Worm (Caenorhabditis elegans) whole organism, L4/young adult: ENCODE data around the gene fbxa-189.

Source experiments
- W03F9.2 ChIP-seq: fragments of 150-350 bp; optimal IDR thresholded peaks from 2 replicates; lab custom pipeline; 2014; ENCODE audit warnings: missing biosample characterization, missing genetic modification characterization
- dao-5 ChIP-seq: sonication (generic microtip); optimal IDR thresholded peaks from 2 replicates; lab custom pipeline; 2016; ENCODE audit warnings: missing genotype, missing genetic modification characterization, moderate library complexity, missing compliant biosample characterization
- him-1 ChIP-seq: sonication (generic microtip); optimal IDR thresholded peaks from 2 replicates; lab custom pipeline; 2016; ENCODE audit warnings: missing genotype, missing genetic modification reagents, missing genetic modification characterization, missing compliant biosample characterization

The fbxa-189 gene

DNA sequence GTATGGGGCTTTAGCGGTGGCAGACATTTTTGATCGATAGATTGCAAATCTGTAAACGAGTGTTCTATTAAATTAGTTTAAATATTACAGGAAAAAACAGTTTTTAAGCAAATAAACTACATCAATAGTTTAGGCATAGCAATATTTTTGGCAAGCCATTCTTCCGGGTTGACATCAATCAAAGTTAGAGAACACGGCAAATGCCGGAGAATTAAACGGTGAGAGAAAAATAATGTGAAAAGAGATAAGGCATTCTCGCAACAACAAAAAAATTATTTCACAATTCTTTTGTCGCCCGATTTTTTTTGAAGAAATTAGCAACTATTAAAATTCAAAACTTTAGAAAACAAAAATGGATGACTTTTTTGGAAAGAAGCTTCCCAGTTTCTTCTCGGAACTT lies at the start of gene fbxa-189, which contains the start of gene fbxa-188:
TSS of gene fbxa-189 (plus strand) at position 339 of the 400 bp plus-strand sequence.
TSS of gene fbxa-188 (minus strand) at position 51 of the 400 bp plus-strand sequence.
- TF ChIP-seq W03F9.2 = no peak
- no peak for TF ChIP-seq dao-5

ce11 chrV:17296443-17296842 lies 48.6 kb upstream of the fbxa-189 start:
- no peak for TF ChIP-seq W03F9.2

DNA sequence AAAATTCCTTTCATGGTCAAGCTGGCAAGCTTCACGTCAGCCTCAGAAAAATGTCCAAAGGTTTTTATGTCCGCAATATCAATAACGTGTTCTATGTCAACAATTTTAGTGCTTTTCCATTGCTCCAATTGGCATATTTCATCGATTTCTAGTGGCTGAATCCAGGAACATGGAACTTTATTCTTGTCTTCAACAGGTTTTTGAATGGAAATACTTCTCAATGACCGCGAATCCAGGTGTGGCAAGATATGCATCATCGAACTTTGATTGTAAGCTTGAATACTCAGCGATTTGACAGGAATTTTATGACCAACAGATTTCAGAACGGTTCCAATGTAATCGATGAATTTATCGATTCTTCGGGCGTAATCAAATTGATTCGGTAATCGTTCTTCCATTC lies 46.4 kb upstream of the fbxa-189 start:
- TF ChIP-seq him-1 (no peak), W03F9.2 (no peak), dao-5 (no peak)

- TF ChIP-seq dao-5 = no peak
- TF ChIP-seq W03F9.2 = no peak
- no peak for TF ChIP-seq him-1
Measured at ce11 chrV:17301375-17301774, 43.6 kb upstream of the fbxa-189 start, which contains the start of gene K10G4.5. TSS of gene K10G4.5 (minus strand) at chrV:17301475.

DNA sequence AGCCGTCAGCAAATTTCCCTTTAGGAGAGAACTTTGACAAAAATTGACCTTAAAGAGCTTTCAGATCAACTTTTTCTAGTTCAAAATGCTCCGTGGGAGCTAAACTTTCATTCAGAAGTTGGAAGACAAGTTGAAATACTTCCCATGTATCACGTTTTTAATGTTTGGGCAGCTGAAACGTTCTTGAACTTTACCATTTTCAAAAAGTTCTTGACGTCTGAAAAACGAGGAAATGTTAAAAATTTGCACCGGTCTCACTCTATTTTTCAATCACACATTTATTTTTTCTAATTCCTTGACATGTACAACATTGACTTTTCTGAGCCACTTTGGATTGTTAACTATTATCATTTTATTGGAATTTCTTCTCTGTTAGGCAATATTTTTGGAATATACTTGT lies 42.3 kb upstream of the fbxa-189 start, which contains the start of gene sri-70:
TSS of gene sri-70 (plus strand) at position 301 of the 400 bp plus-strand sequence.
- no peak for TF ChIP-seq dao-5
- TF ChIP-seq W03F9.2 = no peak
- TF ChIP-seq him-1 = no peak

DNA sequence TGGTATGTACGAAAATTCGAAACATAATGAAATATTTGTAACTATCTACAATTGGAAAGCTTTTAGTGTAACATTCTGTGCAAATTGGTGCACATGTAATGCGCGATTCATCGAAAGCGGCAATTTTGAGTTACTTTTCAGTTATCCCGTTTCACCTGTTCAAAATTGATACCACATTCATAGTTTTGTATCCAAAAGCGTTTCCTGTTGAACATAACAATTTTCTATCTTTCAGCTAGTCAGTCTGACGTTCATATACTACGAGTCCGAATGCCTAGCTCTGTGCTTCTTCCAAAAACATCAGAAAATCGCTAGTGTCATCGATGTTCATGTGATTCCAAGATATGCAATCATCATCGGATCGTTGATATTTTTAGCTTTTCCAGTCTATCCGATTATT lies 41.6 kb upstream of the fbxa-189 start:
- TF ChIP-seq W03F9.2 (no peak), him-1 (no peak), dao-5 (no peak)

DNA sequence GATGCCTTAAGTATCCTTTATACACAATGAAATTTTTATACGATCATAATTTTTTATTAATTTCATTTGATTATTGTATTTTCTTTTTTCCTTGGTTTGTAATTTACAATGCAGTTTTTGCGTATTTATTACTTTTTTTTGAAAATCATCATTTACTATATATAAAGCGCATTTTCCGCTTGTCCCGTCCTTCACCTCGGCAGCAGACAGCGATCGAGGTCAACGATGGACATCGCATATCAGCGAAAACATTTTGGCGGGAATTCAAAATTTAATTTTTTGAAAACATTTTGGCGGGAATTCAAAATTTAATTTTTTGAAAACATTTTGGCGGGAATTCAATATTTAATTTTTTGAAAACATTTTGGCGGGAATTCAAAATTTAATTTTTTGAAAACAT lies 37.1 kb upstream of the fbxa-189 start:
- no peak for TF ChIP-seq W03F9.2
- no peak for TF ChIP-seq him-1
- TF ChIP-seq dao-5 = no peak

ce11 chrV:17312386-17312785 lies 32.6 kb upstream of the fbxa-189 start, which contains the start of gene Y61B8B.3:
TSS of gene Y61B8B.3 (minus strand) at chrV:17312486.
- TF ChIP-seq W03F9.2 (no peak), him-1 (no peak), dao-5 (no peak)

ce11 chrV:17315063-17315462 lies 30.0 kb upstream of the fbxa-189 start, which contains the start of gene F31E9.6:
TSS of gene F31E9.6 (minus strand) at chrV:17315153.
- TF ChIP-seq dao-5 = no peak
- TF ChIP-seq W03F9.2 = no peak
- TF ChIP-seq him-1 = no peak

DNA sequence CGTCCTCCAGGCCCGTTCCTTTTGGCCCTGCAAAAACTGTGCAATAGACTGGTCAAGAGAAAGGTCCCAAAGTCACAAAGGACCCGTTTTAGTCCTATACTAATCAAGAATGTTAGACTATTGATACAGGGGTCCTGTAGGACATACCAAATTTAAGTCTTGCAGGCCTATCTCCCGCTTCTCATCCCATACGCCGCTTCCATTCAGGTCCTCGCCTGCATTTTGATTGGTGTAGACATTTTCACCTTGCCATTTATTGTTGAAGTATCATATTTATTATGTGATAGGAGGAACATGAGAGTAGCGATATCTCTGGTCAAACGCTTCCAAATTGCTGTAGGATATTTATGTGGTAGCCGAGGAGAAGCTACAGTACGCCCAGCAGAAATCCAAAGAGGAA lies 27.7 kb upstream of the fbxa-189 start:
- no peak for TF ChIP-seq him-1
- no peak for TF ChIP-seq W03F9.2

ce11 chrV:17317786-17318185 lies 27.2 kb upstream of the fbxa-189 start, which contains the start of gene srz-58:
TSS of gene srz-58 (plus strand) at chrV:17318147.
- TF ChIP-seq W03F9.2 = no peak
- no peak for TF ChIP-seq dao-5
- no peak for TF ChIP-seq him-1

- TF ChIP-seq dao-5 (no peak), him-1 (no peak), W03F9.2 (no peak)
Measured at ce11 chrV:17322397-17322909, 22.6 kb upstream of the fbxa-189 start, which contains the start of gene F31E9.3. TSS of gene F31E9.3 (plus strand) at chrV:17322590.

DNA sequence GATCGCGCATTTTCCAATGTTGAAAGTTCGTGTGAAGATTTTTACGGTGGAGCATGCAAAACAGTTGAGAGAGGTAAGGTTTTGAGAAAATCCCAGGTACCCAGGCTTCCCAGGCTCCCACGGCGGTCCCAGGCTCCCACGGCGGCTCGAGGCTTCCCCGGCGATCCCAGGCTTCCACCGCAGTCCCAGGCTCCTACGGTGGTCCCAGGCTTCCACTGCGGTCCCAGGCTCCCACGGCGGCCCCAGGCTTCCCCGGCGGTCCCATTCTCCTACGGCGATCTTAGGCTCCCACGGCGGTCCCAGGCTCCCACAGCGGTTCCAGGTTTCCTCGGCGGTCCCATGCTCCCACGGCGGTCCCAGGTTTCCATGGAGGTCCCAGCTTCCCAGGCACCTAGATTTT lies 21.1 kb upstream of the fbxa-189 start:
- TF ChIP-seq him-1 (no peak), dao-5 (no peak), W03F9.2 (no peak)

- no peak for TF ChIP-seq W03F9.2
- no peak for TF ChIP-seq dao-5
- no peak for TF ChIP-seq him-1
Measured at ce11 chrV:17327867-17328266, 17.1 kb upstream of the fbxa-189 start, which contains the start of gene sdz-16. TSS of gene sdz-16 (minus strand) at chrV:17327967.

- TF ChIP-seq W03F9.2 (no peak), him-1 (no peak), dao-5 (no peak)
Measured at ce11 chrV:17328497-17328896, 16.5 kb upstream of the fbxa-189 start, which contains the start of gene srg-44. TSS of gene srg-44 (plus strand) at chrV:17328797.

DNA sequence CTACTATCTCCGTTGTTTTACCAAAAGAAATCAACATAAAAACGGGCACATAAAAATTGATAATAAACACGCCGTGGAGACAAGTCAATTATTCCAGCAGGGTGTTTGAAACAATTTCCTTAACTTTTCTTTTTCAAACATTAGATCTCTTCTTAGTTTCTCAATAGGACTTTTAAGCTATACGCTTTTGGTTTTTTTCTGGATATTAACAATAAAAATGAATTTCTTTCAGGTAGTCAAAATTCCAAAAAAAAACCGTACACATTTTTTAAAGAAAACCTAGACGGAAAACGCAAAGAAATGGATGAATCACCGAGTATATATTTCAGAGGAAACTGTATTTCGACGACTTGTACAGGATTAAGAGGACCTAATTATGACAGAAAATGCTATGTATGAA lies 13.7 kb upstream of the fbxa-189 start, which contains the start of gene fbxa-185:
TSS of gene fbxa-185 (plus strand) at position 301 of the 400 bp plus-strand sequence.
- no peak for TF ChIP-seq W03F9.2
- no peak for TF ChIP-seq dao-5
- no peak for TF ChIP-seq him-1

DNA sequence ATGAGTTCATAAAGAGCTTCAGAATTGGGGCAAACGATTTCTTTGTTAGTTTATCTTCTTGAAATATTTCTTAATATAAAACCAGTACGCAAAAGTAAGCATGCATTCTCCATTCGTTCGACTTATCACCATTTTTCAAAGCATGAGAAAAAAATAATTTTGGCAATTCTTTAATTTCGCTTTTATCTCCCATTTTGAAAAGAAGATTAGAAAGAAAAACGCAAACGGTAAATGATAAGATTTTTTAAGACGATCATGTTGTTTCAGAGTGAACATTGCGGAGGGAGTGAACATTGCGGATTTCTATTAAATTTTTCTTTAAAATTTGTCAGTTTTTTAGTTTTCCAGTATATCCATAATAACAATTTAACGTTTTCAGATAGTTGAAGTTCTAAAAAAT lies 5.7 kb upstream of the fbxa-189 start:
- TF ChIP-seq him-1 (no peak), dao-5 (no peak), W03F9.2 (no peak)
